Fruit fly (Drosophila melanogaster) whole organism, embryonic: Measurements from ENCODE around the gene Dus1.

Source experiments
- Abd-B ChIP-seq: fragments of 200-800 bp; sonication (Bioruptor generic); optimal IDR thresholded peaks from 2 replicates; lab custom pipeline; 2018; ENCODE audit warnings: missing biosample characterization, mild to moderate bottlenecking, missing genetic modification characterization, moderate library complexity
- B-H2 ChIP-seq: fragments of 200-800 bp; sonication (Bioruptor generic); optimal IDR thresholded peaks from 2 replicates; lab custom pipeline; 2018; ENCODE audit warnings: missing biosample characterization, mild to moderate bottlenecking, missing genetic modification characterization
- BtbVII ChIP-seq: fragments of 200-800 bp; sonication (Bioruptor generic); optimal IDR thresholded peaks from 3 replicates; lab custom pipeline; 2017; ENCODE audit warnings: missing biosample characterization, mild to moderate bottlenecking, missing genetic modification characterization
- CG12219 ChIP-seq: fragments of 200-800 bp; sonication (Bioruptor generic); optimal IDR thresholded peaks from 3 replicates; lab custom pipeline; 2018; ENCODE audit warnings: missing biosample characterization, mild to moderate bottlenecking, missing genetic modification characterization
- CG12744 ChIP-seq: fragments of 200-800 bp; sonication (Bioruptor generic); optimal IDR thresholded peaks from 2 replicates; lab custom pipeline; 2016; ENCODE audit warnings: missing biosample characterization, missing genetic modification characterization
- CG12769 ChIP-seq: fragments of 200-800 bp; sonication (Bioruptor generic); optimal IDR thresholded peaks from 2 replicates; lab custom pipeline; 2019; ENCODE audit warnings: missing biosample characterization, mild to moderate bottlenecking, missing genetic modification characterization, moderate library complexity
- CG13296 ChIP-seq: fragments of 200-800 bp; sonication (Bioruptor generic); optimal IDR thresholded peaks from 3 replicates; lab custom pipeline; 2018; ENCODE audit warnings: missing biosample characterization, mild to moderate bottlenecking, missing genetic modification characterization
- CG13624 ChIP-seq: fragments of 200-800 bp; sonication (Bioruptor generic); optimal IDR thresholded peaks from 2 replicates; lab custom pipeline; 2016; ENCODE audit warnings: missing biosample characterization, missing genetic modification characterization
- CG14710 ChIP-seq: fragments of 200-800 bp; sonication (Bioruptor generic); optimal IDR thresholded peaks from 3 replicates; lab custom pipeline; 2019; ENCODE audit warnings: missing biosample characterization, mild to moderate bottlenecking, missing genetic modification characterization, moderate library complexity
- CG1602 ChIP-seq: fragments of 200-800 bp; sonication (Bioruptor generic); optimal IDR thresholded peaks from 3 replicates; lab custom pipeline; 2016; ENCODE audit warnings: missing biosample characterization, missing genetic modification characterization
- CG17612 ChIP-seq: fragments of 200-800 bp; sonication (Bioruptor generic); IDR thresholded peaks from 2 replicates; pipeline ENCODE4 v1.3.6; 2022; ENCODE audit warnings: missing biosample characterization, missing genetic modification characterization
- CG18599 ChIP-seq: fragments of 200-800 bp; sonication (Bioruptor generic); optimal IDR thresholded peaks from 3 replicates; lab custom pipeline; 2017; ENCODE audit warnings: missing biosample characterization, missing genetic modification characterization, mild to moderate bottlenecking, moderate library complexity, missing genetic modification reagents
- CG2129 ChIP-seq: fragments of 200-800 bp; sonication (Bioruptor generic); IDR thresholded peaks from 2 replicates; pipeline ENCODE4 v1.3.6; 2022; ENCODE audit warnings: missing biosample characterization, missing genetic modification characterization; ENCODE audit not compliant: partially characterized antibody
- CG2875 ChIP-seq: fragments of 200-800 bp; sonication (Bioruptor generic); optimal IDR thresholded peaks from 2 replicates; lab custom pipeline; 2017; ENCODE audit warnings: missing biosample characterization, mild to moderate bottlenecking, missing genetic modification characterization, missing genetic modification reagents
- CG30403 ChIP-seq: fragments of 200-800 bp; sonication (Bioruptor generic); optimal IDR thresholded peaks from 3 replicates; lab custom pipeline; 2016; ENCODE audit warnings: missing biosample characterization, missing genetic modification characterization
- CG32772 ChIP-seq: fragments of 200-800 bp; sonication (Bioruptor generic); IDR thresholded peaks from 2 replicates; pipeline ENCODE4 v1.3.6; 2022; ENCODE audit warnings: missing biosample characterization, missing genetic modification characterization
- CG8765 ChIP-seq: fragments of 200-800 bp; sonication (Bioruptor generic); IDR thresholded peaks from 2 replicates; pipeline ENCODE4 v1.3.6; 2022; ENCODE audit warnings: missing biosample characterization, missing genetic modification characterization
- CG9817 ChIP-seq: fragments of 200-800 bp; sonication (Bioruptor generic); optimal IDR thresholded peaks from 2 replicates; lab custom pipeline; 2018; ENCODE audit warnings: missing biosample characterization, mild to moderate bottlenecking, missing genetic modification characterization, moderate library complexity
- Dad ChIP-seq: fragments of 200-800 bp; sonication (Bioruptor generic); optimal IDR thresholded peaks from 3 replicates; lab custom pipeline; 2016; ENCODE audit warnings: missing biosample characterization, missing genetic modification characterization
- Dbx ChIP-seq: fragments of 200-800 bp; sonication (Bioruptor generic); IDR thresholded peaks from 3 replicates; pipeline ENCODE4 v1.3.6; 2022; ENCODE audit warnings: missing biosample characterization, missing genetic modification characterization
- Dip2 ChIP-seq: fragments of 200-800 bp; sonication (Bioruptor generic); IDR thresholded peaks from 2 replicates; pipeline ENCODE4 v1.3.6; 2022; ENCODE audit warnings: missing biosample characterization, missing genetic modification characterization
- Fer1 ChIP-seq: fragments of 200-800 bp; sonication (Bioruptor generic); optimal IDR thresholded peaks from 2 replicates; lab custom pipeline; 2017; ENCODE audit warnings: missing biosample characterization, mild to moderate bottlenecking, missing genetic modification characterization
- Hr3 ChIP-seq: fragments of 200-800 bp; sonication (Bioruptor generic); optimal IDR thresholded peaks from 3 replicates; lab custom pipeline; 2016; ENCODE audit warnings: missing biosample characterization, missing genetic modification characterization
- Hsf ChIP-seq: fragments of 200-800 bp; sonication (Bioruptor generic); optimal IDR thresholded peaks from 3 replicates; lab custom pipeline; 2016; ENCODE audit warnings: missing biosample characterization, missing genetic modification characterization
- MTF-1 ChIP-seq: fragments of 200-800 bp; sonication (Bioruptor generic); optimal IDR thresholded peaks from 2 replicates; lab custom pipeline; 2018; ENCODE audit warnings: missing biosample characterization, mild to moderate bottlenecking, missing genetic modification characterization, borderline replicate concordance
- Opbp ChIP-seq: fragments of 200-800 bp; sonication (Bioruptor generic); IDR thresholded peaks from 3 replicates; pipeline ENCODE4 v1.3.6; 2022; ENCODE audit warnings: missing biosample characterization, missing genetic modification characterization; ENCODE audit not compliant: partially characterized antibody
- Pdp1 ChIP-seq, 2 experiments: fragments of 200-800 bp; sonication (Bioruptor generic); optimal IDR thresholded peaks; 3 replicates each; lab custom pipeline; 2016; ENCODE audit warnings: missing biosample characterization in 2 of 2, missing genetic modification characterization in 2 of 2, mild to moderate bottlenecking in 1 of 2, moderate library complexity in 1 of 2
- Ptx1 ChIP-seq: fragments of 200-800 bp; sonication (Bioruptor generic); IDR thresholded peaks from 2 replicates; pipeline ENCODE4 v1.3.6; 2022; ENCODE audit warnings: missing biosample characterization, missing genetic modification characterization
- Stat92E ChIP-seq, 3 experiments: fragments of >200 bp in 2 of 3; fragments of 200-800 bp in 1 of 3; sonication (Bioruptor generic) in 1 of 3; optimal IDR thresholded peaks; 2 replicates each; lab custom pipeline; 2017 to 2019; ENCODE audit warnings: missing biosample characterization in 3 of 3, missing genetic modification characterization in 3 of 3, mild to moderate bottlenecking in 1 of 3, moderate library complexity in 1 of 3
- YL-1 ChIP-seq: fragments of 200-800 bp; sonication (Bioruptor generic); optimal IDR thresholded peaks from 3 replicates; lab custom pipeline; 2017; ENCODE audit warnings: missing biosample characterization, mild to moderate bottlenecking, missing genetic modification characterization
- bsh ChIP-seq, 2 experiments: fragments of 200-800 bp; sonication (Bioruptor generic); optimal IDR thresholded peaks; 2 replicates each; lab custom pipeline; 2017 to 2018; ENCODE audit warnings: mild to moderate bottlenecking in 2 of 2, missing biosample characterization in 2 of 2, missing genetic modification characterization in 2 of 2, moderate library complexity in 1 of 2
- btn ChIP-seq: fragments of 200-800 bp; sonication (Bioruptor generic); optimal IDR thresholded peaks from 2 replicates; lab custom pipeline; 2016; ENCODE audit warnings: missing biosample characterization, missing genetic modification characterization
- chinmo ChIP-seq: fragments of 200-800 bp; sonication (Bioruptor generic); IDR thresholded peaks from 4 replicates; pipeline ENCODE4 v1.3.6; 2022; ENCODE audit warnings: missing biosample characterization, missing genetic modification characterization; ENCODE audit not compliant: partially characterized antibody
- crol ChIP-seq: fragments of 200-800 bp; sonication (Bioruptor generic); IDR thresholded peaks from 2 replicates; pipeline ENCODE4 v1.3.6; 2022; ENCODE audit warnings: missing biosample characterization, missing genetic modification characterization
- cwo ChIP-seq: fragments of 200-800 bp; sonication (Bioruptor generic); optimal IDR thresholded peaks from 3 replicates; lab custom pipeline; 2017; ENCODE audit warnings: missing biosample characterization, missing genetic modification characterization, mild to moderate bottlenecking, moderate library complexity, missing genetic modification reagents
- danr ChIP-seq: fragments of 200-800 bp; sonication (Bioruptor generic); IDR thresholded peaks from 2 replicates; pipeline ENCODE4 v1.3.6; 2022; ENCODE audit warnings: missing biosample characterization, missing genetic modification characterization
- disco-r ChIP-seq: fragments of 200-800 bp; sonication (Bioruptor generic); optimal IDR thresholded peaks from 2 replicates; lab custom pipeline; 2016; ENCODE audit warnings: missing biosample characterization, missing genetic modification characterization
- gce ChIP-seq: fragments of 200-800 bp; sonication (Bioruptor generic); IDR thresholded peaks from 3 replicates; pipeline ENCODE4 v1.3.6; 2022; ENCODE audit warnings: missing biosample characterization, missing genetic modification characterization
- gcm ChIP-seq: fragments of 200-800 bp; sonication (Bioruptor generic); optimal IDR thresholded peaks from 2 replicates; lab custom pipeline; 2019; ENCODE audit warnings: missing biosample characterization, mild to moderate bottlenecking, missing genetic modification characterization, moderate library complexity
- lola ChIP-seq, 3 experiments: fragments of >200 bp in 2 of 3; fragments of 200-800 bp in 1 of 3; sonication (Bioruptor generic) in 1 of 3; optimal IDR thresholded peaks; 2 replicates each; lab custom pipeline; 2017 to 2019; ENCODE audit warnings: missing biosample characterization in 3 of 3, missing genetic modification characterization in 3 of 3, mild to moderate bottlenecking in 1 of 3, moderate library complexity in 1 of 3
- lov ChIP-seq, 2 experiments: fragments of 200-800 bp in 1 of 2; fragments of >200 bp in 1 of 2; sonication (Bioruptor generic) in 1 of 2; IDR thresholded peaks in 1 of 2; optimal IDR thresholded peaks in 1 of 2; 2 replicates in 1 of 2; 3 replicates in 1 of 2; pipeline versions ENCODE4 v1.3.6 to Lab custom; 2017 to 2022; ENCODE audit warnings: missing biosample characterization in 1 of 2, missing genetic modification characterization in 1 of 2
- peb ChIP-seq: fragments of 200-800 bp; sonication (Bioruptor generic); IDR thresholded peaks from 2 replicates; pipeline ENCODE4 v1.3.6; 2022; ENCODE audit warnings: missing biosample characterization, missing genetic modification characterization
- sens ChIP-seq: fragments of 200-800 bp; sonication (Bioruptor generic); peaks from one replicate; lab custom pipeline; 2016; ENCODE audit warnings: missing biosample characterization, missing genetic modification characterization
- sens-2 ChIP-seq: fragments of 200-800 bp; sonication (Bioruptor generic); IDR thresholded peaks from 2 replicates; pipeline ENCODE4 v1.3.6; 2022; ENCODE audit warnings: missing biosample characterization, missing genetic modification characterization
- sr ChIP-seq: fragments of 200-800 bp; sonication (Bioruptor generic); IDR thresholded peaks from 3 replicates; pipeline ENCODE4 v1.3.6; 2022; ENCODE audit warnings: missing biosample characterization, missing genetic modification characterization
- unc-4 ChIP-seq: fragments of 200-800 bp; sonication (Bioruptor generic); IDR thresholded peaks from 2 replicates; pipeline ENCODE4 v1.3.6; 2022; ENCODE audit warnings: missing biosample characterization, missing genetic modification characterization; ENCODE audit not compliant: partially characterized antibody

Dus1 gene

dm6 chr2L:307129-307528 is 35.6 kb upstream of the Dus1 start (continued):
- peak; percentile 19 for TF ChIP-seq cwo (GFP tag; lab: Kevin White, UChicago)

dm6 chr2L:306188-306927 is 34.8 kb upstream of the Dus1 start:
- TF ChIP-seq unc-4 (no peak), MTF-1 (GFP tag; lab: Kevin White, UChicago) (no peak), danr (GFP tag; lab: Robert Waterston, UW) (no peak), CG9817 (tag; lab: Kevin White, UChicago) (no peak), bsh (GFP tag; optimal IDR thresholded peaks at IDR 0.05; lab: Kevin White, UChicago) (no peak), Stat92E (GFP tag; optimal IDR thresholded peaks at IDR 0.05; lab: Kevin White, UChicago) (no peak), chinmo (GFP tag; lab: Robert Waterston, UW) (peak; percentile 79; the same call in 1 of the 4 replicates), CG12219 (GFP tag; lab: Kevin White, UChicago) (no peak), peb (GFP tag; lab: Robert Waterston, UW) (no peak), gce (GFP tag; lab: Robert Waterston, UW) (no peak), CG18599 (no peak), disco-r (no peak), CG30403 (GFP tag; lab: Kevin White, UChicago) (no peak), sr (GFP tag; lab: Robert Waterston, UW) (no peak), Opbp (GFP tag; lab: Robert Waterston, UW) (no peak), CG2129 (GFP tag; lab: Robert Waterston, UW) (no peak), CG32772 (no peak), Dbx (GFP tag; lab: Robert Waterston, UW) (no peak), CG8765 (GFP tag; lab: Robert Waterston, UW) (no peak), CG12769 (tag; lab: Kevin White, UChicago) (peak; percentile 55), CG17612 (no peak), CG1602 (GFP tag; lab: Kevin White, UChicago) (no peak), Abd-B (GFP tag; lab: Kevin White, UChicago) (no peak), CG12744 (GFP tag; lab: Kevin White, UChicago) (no peak), lov (optimal IDR thresholded peaks at IDR 0.05; lab: Kevin White, UChicago) (no peak), lov (GFP tag; IDR thresholded peaks at IDR 0.05; lab: Robert Waterston, UW) (0 out of 3 replicates have a peak, but pooled peaks have one; percentile 38), CG13624 (no peak), sens (GFP tag; lab: Kevin White, UChicago) (no peak), Fer1 (GFP tag; lab: Kevin White, UChicago) (no peak), Ptx1 (GFP tag; lab: Robert Waterston, UW) (no peak), sens-2 (GFP tag; lab: Robert Waterston, UW) (0 out of 2 replicates have a peak, but pooled peaks have one; percentile 13), Dad (GFP tag; lab: Kevin White, UChicago) (no peak), BtbVII (GFP tag; lab: Kevin White, UChicago) (peak; percentile 23), lola (GFP tag; optimal IDR thresholded peaks at IDR 0.05; lab: Kevin White, UChicago) (no peak), crol (GFP tag; lab: Robert Waterston, UW) (peak; percentile 92), gcm (GFP tag; lab: Kevin White, UChicago) (no peak), Dip2 (GFP tag; lab: Robert Waterston, UW) (no peak), Pdp1 (GFP tag; optimal IDR thresholded peaks at IDR 0.05; lab: Kevin White, UChicago) (peak in 1 of 2 experiments; percentile 96), B-H2 (GFP tag; lab: Kevin White, UChicago) (no peak), Hr3 (GFP tag; lab: Kevin White, UChicago) (no peak), YL-1 (GFP tag; lab: Kevin White, UChicago) (no peak), CG13296 (no peak), CG2875 (GFP tag; lab: Kevin White, UChicago) (no peak), Hsf (GFP tag; lab: Kevin White, UChicago) (no peak), btn (GFP tag; lab: Kevin White, UChicago) (no peak), CG14710 (tag; lab: Kevin White, UChicago) (no peak)
